Worm (Caenorhabditis elegans) whole organism, late embryonic: ENCODE measurements around the gene shc-2.
A peak's percentile ranks its signal among the peaks of the same experiment; 100 is the strongest.

ENCODE experiments used
- C08G9.2 ChIP-seq: sonication (generic microtip); optimal IDR thresholded peaks from 2 replicates; lab custom pipeline; 2016; ENCODE audit warnings: mild to moderate bottlenecking, missing genetic modification characterization, moderate library complexity, missing compliant biosample characterization
- C38D4.7 ChIP-seq: fragments of 200-800 bp; sonication (Bioruptor generic); optimal IDR thresholded peaks from 2 replicates; lab custom pipeline; 2018; ENCODE audit warnings: mild to moderate bottlenecking, missing genetic modification characterization, moderate library complexity, missing compliant biosample characterization
- F13H6.1 ChIP-seq: sonication (generic microtip); optimal IDR thresholded peaks from 2 replicates; lab custom pipeline; 2016; ENCODE audit warnings: missing genetic modification characterization, missing compliant biosample characterization
- K09A11.1 ChIP-seq: sonication (generic microtip); optimal IDR thresholded peaks from 2 replicates; lab custom pipeline; 2017; ENCODE audit warnings: antibody characterized with exemption, mild to moderate bottlenecking, missing genetic modification characterization, missing compliant biosample characterization; ENCODE audit not compliant: insufficient read depth
- Y22D7AL.16 ChIP-seq: sonication (generic microtip); optimal IDR thresholded peaks from 2 replicates; lab custom pipeline; 2016; ENCODE audit warnings: missing genetic modification characterization, missing compliant biosample characterization
- ama-1 ChIP-seq: fragments of 150-350 bp; optimal IDR thresholded peaks from 2 replicates; lab custom pipeline; 2014
- ceh-14 ChIP-seq: sonication (generic microtip); optimal IDR thresholded peaks from 2 replicates; lab custom pipeline; 2016; ENCODE audit warnings: missing genotype, missing genetic modification characterization, missing compliant biosample characterization
- ceh-2 ChIP-seq: sonication (generic microtip); optimal IDR thresholded peaks from 2 replicates; lab custom pipeline; 2016; ENCODE audit warnings: missing genotype, missing genetic modification characterization, missing compliant biosample characterization
- ceh-31 ChIP-seq: sonication (generic microtip); optimal IDR thresholded peaks from 2 replicates; lab custom pipeline; 2016; ENCODE audit warnings: missing genetic modification characterization, missing compliant biosample characterization
- ceh-34 ChIP-seq: sonication (generic microtip); optimal IDR thresholded peaks from 2 replicates; lab custom pipeline; 2016; ENCODE audit warnings: mild to moderate bottlenecking, missing genetic modification characterization, missing compliant biosample characterization
- ceh-48 ChIP-seq: sonication (generic microtip); optimal IDR thresholded peaks from 2 replicates; lab custom pipeline; 2016; ENCODE audit warnings: missing genetic modification characterization, inconsistent platforms, missing compliant biosample characterization
- ceh-9 ChIP-seq: sonication (generic microtip); optimal IDR thresholded peaks from 2 replicates; lab custom pipeline; 2016; ENCODE audit warnings: mild to moderate bottlenecking, missing genetic modification characterization, inconsistent platforms, missing compliant biosample characterization
- dve-1 ChIP-seq: sonication (generic microtip); optimal IDR thresholded peaks from 2 replicates; lab custom pipeline; 2017; ENCODE audit warnings: antibody characterized with exemption, mild to moderate bottlenecking, missing genetic modification characterization, missing compliant biosample characterization
- elt-4 ChIP-seq: sonication (generic microtip); optimal IDR thresholded peaks from 2 replicates; lab custom pipeline; 2016; ENCODE audit warnings: missing genetic modification characterization, missing compliant biosample characterization
- ets-4 ChIP-seq: sonication (generic microtip); optimal IDR thresholded peaks from 2 replicates; lab custom pipeline; 2016; ENCODE audit warnings: missing genetic modification characterization, missing compliant biosample characterization
- fax-1 ChIP-seq: sonication (generic microtip); optimal IDR thresholded peaks from 2 replicates; lab custom pipeline; 2016; ENCODE audit warnings: missing genotype, missing genetic modification characterization, missing compliant biosample characterization
- gmeb-2 ChIP-seq: sonication (generic microtip); optimal IDR thresholded peaks from 2 replicates; lab custom pipeline; 2016; ENCODE audit warnings: missing genetic modification characterization, inconsistent platforms, missing compliant biosample characterization
- hlh-8 ChIP-seq: sonication (generic microtip); optimal IDR thresholded peaks from 2 replicates; lab custom pipeline; 2016; ENCODE audit warnings: missing genotype, missing genetic modification characterization, missing compliant biosample characterization
- lin-11 ChIP-seq: fragments of 200-800 bp; sonication (Bioruptor generic); optimal IDR thresholded peaks from 2 replicates; lab custom pipeline; 2018; ENCODE audit warnings: mild to moderate bottlenecking, missing genetic modification characterization, missing compliant biosample characterization
- madf-2 ChIP-seq: sonication (generic microtip); optimal IDR thresholded peaks from 2 replicates; lab custom pipeline; 2017; ENCODE audit warnings: missing genetic modification characterization, missing compliant biosample characterization
- nfya-1 ChIP-seq: sonication (generic microtip); optimal IDR thresholded peaks from 2 replicates; lab custom pipeline; 2017; ENCODE audit warnings: missing genetic modification characterization, mild to moderate bottlenecking, missing compliant biosample characterization, antibody characterized with exemption, moderate library complexity
- nhr-232 ChIP-seq: sonication (generic microtip); optimal IDR thresholded peaks from 2 replicates; lab custom pipeline; 2016; ENCODE audit warnings: missing genetic modification characterization, missing compliant biosample characterization
- pat-9 ChIP-seq: fragments of 200-800 bp; sonication (Bioruptor generic); optimal IDR thresholded peaks from 2 replicates; lab custom pipeline; 2018; ENCODE audit warnings: mild to moderate bottlenecking, missing genetic modification characterization, moderate library complexity, missing compliant biosample characterization
- pax-1 ChIP-seq: fragments of 150-350 bp; optimal IDR thresholded peaks from 2 replicates; lab custom pipeline; 2014; ENCODE audit warnings: missing biosample characterization, missing genetic modification characterization
- pha-2 ChIP-seq: sonication (generic microtip); optimal IDR thresholded peaks from 2 replicates; lab custom pipeline; 2017; ENCODE audit warnings: mild to moderate bottlenecking, missing genetic modification characterization, missing compliant biosample characterization
- pha-4 ChIP-seq: fragments of 150-350 bp; optimal IDR thresholded peaks from 2 replicates; lab custom pipeline; 2018; ENCODE audit warnings: missing biosample characterization, missing genetic modification reagents, missing genetic modification characterization
- pros-1 ChIP-seq: fragments of 150-350 bp; optimal IDR thresholded peaks from 2 replicates; lab custom pipeline; 2014; ENCODE audit warnings: missing biosample characterization, missing genetic modification reagents, missing genetic modification characterization
- rnt-1 ChIP-seq: sonication (generic microtip); optimal IDR thresholded peaks from 2 replicates; lab custom pipeline; 2016; ENCODE audit warnings: missing genetic modification characterization, missing compliant biosample characterization
- sdc-2 ChIP-seq: sonication (generic microtip); optimal IDR thresholded peaks from 2 replicates; lab custom pipeline; 2016; ENCODE audit warnings: missing genotype, missing genetic modification characterization, missing compliant biosample characterization
- sox-2 ChIP-seq: fragments of 200-800 bp; sonication (Bioruptor generic); IDR thresholded peaks from 2 replicates; pipeline ENCODE4 v1.3.6; 2022; ENCODE audit warnings: missing genetic modification reagents, missing genetic modification characterization, missing compliant biosample characterization
- tbx-2 ChIP-seq: sonication (generic microtip); optimal IDR thresholded peaks from 2 replicates; lab custom pipeline; 2016; ENCODE audit warnings: missing genetic modification characterization, missing compliant biosample characterization
- unc-3 ChIP-seq, 2 experiments: fragments of 200-800 bp in 1 of 2; sonication (Bioruptor generic) in 1 of 2; sonication (generic microtip) in 1 of 2; conservative IDR thresholded peaks in 1 of 2; optimal IDR thresholded peaks in 1 of 2; 2 replicates each; pipeline versions ENCODE4 v1.3.6 to Lab custom; 2016 to 2022; ENCODE audit warnings: missing compliant biosample characterization in 2 of 2, missing genetic modification characterization in 2 of 2, missing genetic modification reagents in 1 of 2
- unc-42 ChIP-seq: sonication (generic microtip); optimal IDR thresholded peaks from 2 replicates; lab custom pipeline; 2016; ENCODE audit warnings: missing genotype, missing genetic modification characterization, missing compliant biosample characterization
- unc-55 ChIP-seq: sonication (generic microtip); optimal IDR thresholded peaks from 2 replicates; lab custom pipeline; 2017; ENCODE audit warnings: missing biosample characterization, missing genetic modification reagents, missing genetic modification characterization
- unc-86 ChIP-seq: sonication (generic microtip); optimal IDR thresholded peaks from 2 replicates; lab custom pipeline; 2016; ENCODE audit warnings: missing genetic modification characterization, missing compliant biosample characterization

shc-2 gene

DNA sequence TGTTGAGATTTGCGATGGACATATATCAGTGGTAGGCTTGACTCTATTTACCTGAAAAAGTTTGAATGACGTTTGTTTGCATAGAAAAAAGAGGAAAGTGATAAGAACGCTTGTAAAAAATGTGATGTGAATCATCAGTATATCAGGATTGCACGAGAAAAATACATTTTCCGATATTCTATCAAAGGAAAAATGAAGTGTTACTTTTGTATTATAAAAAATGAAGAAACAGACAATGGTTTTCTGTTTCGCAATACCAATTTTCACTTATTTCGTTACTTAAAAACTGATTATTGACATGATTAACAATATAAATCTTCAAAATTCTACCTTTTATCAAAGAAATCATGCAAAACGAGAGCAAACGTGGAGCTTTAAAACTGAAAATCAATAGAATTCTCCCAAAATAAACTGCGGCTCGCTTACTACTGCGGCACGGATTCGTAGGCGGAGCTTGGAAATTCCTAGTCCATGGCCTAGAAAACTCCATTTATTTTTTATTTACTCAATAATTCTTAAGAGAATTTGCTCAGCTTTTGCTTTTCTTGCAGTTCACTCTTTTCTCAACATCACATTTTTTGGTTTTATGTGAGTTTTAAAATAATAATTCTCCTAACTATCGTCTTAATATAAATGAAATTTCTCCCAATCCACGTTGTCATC, 24.7 kb downstream of the shc-2 start, which contains the start of the genes eif-1 and vps-24 (continued):
- TF ChIP-seq C38D4.7 (no peak), tbx-2 (tag; lab: Kevin White, UChicago) (peak; percentile 62), lin-11 (tag; lab: Kevin White, UChicago) (no peak), gmeb-2 (tag; lab: Kevin White, UChicago) (no peak), ceh-2 (tag; lab: Kevin White, UChicago) (peak; percentile 5), ceh-34 (tag; lab: Kevin White, UChicago) (peak; percentile 1), madf-2 (tag; lab: Kevin White, UChicago) (no peak), unc-86 (tag; lab: Kevin White, UChicago) (no peak), pros-1 (tag; lab: Kevin White, UChicago) (no peak), Y22D7AL.16 (no peak), unc-42 (tag; lab: Kevin White, UChicago) (peak; percentile 47), ceh-48 (tag; lab: Kevin White, UChicago) (peak; percentile 66), unc-55 (GFP tag; lab: Kevin White, UChicago) (no peak), sox-2 (no peak), C08G9.2 (peak; percentile 47)

ce11 chrII:4994939-4995338, 26.0 kb downstream of the shc-2 start, which contains the start of gene rnh-1.0:
rnh-1.0 (plus strand) TSS chrII:4995327.
- TF ChIP-seq sdc-2 (tag; lab: Kevin White, UChicago) (no peak), unc-55 (GFP tag; lab: Kevin White, UChicago) (peak; percentile 31), nhr-232 (tag; lab: Kevin White, UChicago) (no peak), pat-9 (tag; lab: Kevin White, UChicago) (no peak), elt-4 (tag; lab: Kevin White, UChicago) (no peak)
- TF ChIP-seq, all 69 proteins: peak for 1

DNA sequence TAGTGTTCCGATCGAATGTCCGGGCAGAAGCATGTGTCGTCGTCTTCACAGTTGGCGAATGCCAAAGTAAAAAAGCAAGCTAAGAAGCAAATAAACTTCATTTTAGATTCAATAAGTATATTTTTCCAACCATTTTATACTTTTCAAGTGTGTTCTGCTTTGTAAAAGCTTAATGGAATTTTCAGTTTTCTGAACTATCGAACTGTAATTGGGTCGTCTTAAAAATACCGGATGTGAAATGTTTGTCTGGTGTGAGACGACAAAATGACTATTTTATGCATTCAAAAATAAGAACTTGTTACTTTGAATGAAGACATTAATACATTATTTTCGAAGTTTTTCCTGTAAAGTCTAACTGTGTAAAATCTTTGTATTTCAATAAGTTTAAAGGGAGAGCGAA, 29.7 kb downstream of the shc-2 start, which contains the start of gene F59A6.11:
TSS of gene F59A6.11 (minus strand) at position 101 of the 400 bp plus-strand sequence.
- TF ChIP-seq pha-4 (tag; lab: Kevin White, UChicago): no peak
- no peak for TF ChIP-seq pax-1 (tag; lab: Kevin White, UChicago)

- TF ChIP-seq hlh-8 (tag; lab: Kevin White, UChicago) (no peak), nhr-232 (tag; lab: Kevin White, UChicago) (no peak), ets-4 (tag; lab: Kevin White, UChicago) (peak; percentile 26), unc-3 (GFP tag; conservative IDR thresholded peaks at IDR 0.05; lab: Robert Waterston, UW) (no peak), unc-3 (tag; optimal IDR thresholded peaks at IDR 0.05; lab: Kevin White, UChicago) (no peak), C38D4.7 (no peak), ceh-9 (tag; lab: Kevin White, UChicago) (no peak), pros-1 (tag; lab: Kevin White, UChicago) (peak; percentile 21), rnt-1 (tag; lab: Kevin White, UChicago) (peak; percentile 20), nfya-1 (peak; percentile 86), K09A11.1 (tag; lab: Kevin White, UChicago) (no peak), ama-1 (lab: Kevin White, UChicago) (no peak), gmeb-2 (tag; lab: Kevin White, UChicago) (no peak), tbx-2 (tag; lab: Kevin White, UChicago) (peak; percentile 9), dve-1 (tag; lab: Kevin White, UChicago) (peak; percentile 39), unc-42 (tag; lab: Kevin White, UChicago) (peak; percentile 77), fax-1 (tag; lab: Kevin White, UChicago) (no peak), ceh-31 (tag; lab: Kevin White, UChicago) (peak; percentile 73), sdc-2 (tag; lab: Kevin White, UChicago) (peak; percentile 31), F13H6.1 (no peak), ceh-14 (tag; lab: Kevin White, UChicago) (peak; percentile 1), unc-55 (GFP tag; lab: Kevin White, UChicago) (peak; percentile 61), pha-2 (tag; lab: Kevin White, UChicago) (no peak)
Measured at ce11 chrII:4999122-4999521, 30.2 kb downstream of the shc-2 start, which contains the start of gene citk-2. citk-2 (plus strand) TSS chrII:4999520.
